Worm (Caenorhabditis elegans): ENCODE data around the gene F56A8.9.
"Not testable (repeated sequence)": the region's sequence is repeated elsewhere in the genome, so short reads cannot be mapped to it uniquely, and the experiment has no call there.

The F56A8.9 gene

DNA sequence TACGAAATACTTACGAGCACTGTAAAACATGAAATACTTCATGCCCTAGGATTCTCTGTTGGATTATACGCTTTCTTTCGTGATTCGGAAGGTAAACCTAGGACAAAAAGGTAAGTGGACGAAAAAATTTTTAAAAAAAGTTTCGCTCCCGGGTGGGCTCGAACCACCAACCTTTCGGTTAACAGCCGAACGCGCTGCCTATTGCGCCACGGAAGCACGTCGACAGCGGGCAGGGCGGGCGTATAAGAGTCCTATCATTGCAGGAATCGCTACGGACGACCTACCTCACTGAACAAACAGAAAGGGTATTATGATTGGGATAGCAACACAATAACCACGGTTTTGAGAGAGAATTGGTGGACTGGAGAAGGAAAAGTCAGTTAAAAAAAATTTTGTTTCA is 29.5 kb upstream of the F56A8.9 start (continued):
- TF ChIP-seq ekl-4 (GFP tag; IDR thresholded peaks at IDR 0.05) (0 out of 2 replicates have a peak, but pooled peaks have one; percentile 14), Y95B8A.8 (GFP tag; IDR thresholded peaks at IDR 0.05) (0 out of 2 replicates have a peak, but pooled peaks have one; percentile 50), nfya-2 (GFP tag; IDR thresholded peaks at IDR 0.05) (no peak), nfyb-1 (GFP tag; IDR thresholded peaks at IDR 0.05) (0 out of 2 replicates have a peak, but pooled peaks have one; percentile 30), mcd-1 (GFP tag; IDR thresholded peaks at IDR 0.05) (peak; percentile 62), lin-35 (GFP tag; optimal IDR thresholded peaks at IDR 0.05) (no peak), pbrm-1 (GFP tag; IDR thresholded peaks at IDR 0.05) (peak; percentile 43; the same call in 1 of the 2 replicates), Y67H2A.10 (GFP tag; conservative IDR thresholded peaks at IDR 0.05) (no peak), F49E8.2 (tag; optimal IDR thresholded peaks at IDR 0.05; ENCODE audit: insufficient read depth) (no peak), egl-44 (GFP tag; IDR thresholded peaks at IDR 0.05) (peak; percentile 52; the same call in 1 of the 2 replicates), aptf-3 (GFP tag; IDR thresholded peaks at IDR 0.05) (no peak), snpc-1.3 (tag; optimal IDR thresholded peaks at IDR 0.05; ENCODE audit: insufficient read depth) (peak; percentile 5), C17E4.6 (GFP tag; IDR thresholded peaks at IDR 0.05) (no peak), D2030.7 (GFP tag; IDR thresholded peaks at IDR 0.05) (peak; percentile 71), ZK185.1 (tag; optimal IDR thresholded peaks at IDR 0.05; ENCODE audit: poor library complexity, severe bottlenecking) (peak; percentile 42), ztf-6 (GFP tag; IDR thresholded peaks at IDR 0.05) (no peak), snpc-1.1 (tag; optimal IDR thresholded peaks at IDR 0.05; ENCODE audit: insufficient read depth) (peak; percentile 13), fkh-3 (tag; optimal IDR thresholded peaks at IDR 0.05) (no peak), nhr-80 (tag; optimal IDR thresholded peaks at IDR 0.05) (no peak), dpl-1 (GFP tag; optimal IDR thresholded peaks at IDR 0.05) (no peak), xnd-1 (tag; optimal IDR thresholded peaks at IDR 0.05) (no peak), rpc-1 (optimal IDR thresholded peaks at IDR 0.05) (peak; percentile 48), rpc-1 (tag; optimal IDR thresholded peaks at IDR 0.05) (peak; percentile 35), F33H1.4 (GFP tag; IDR thresholded peaks at IDR 0.05) (no peak; the same call in 1 of the 2 replicates), B0035.1 (tag; optimal IDR thresholded peaks at IDR 0.05) (no peak), ztf-18 (tag; optimal IDR thresholded peaks at IDR 0.05) (no peak), zfh-2 (GFP tag; conservative IDR thresholded peaks at IDR 0.05) (peak; percentile 59), lin-26 (GFP tag; IDR thresholded peaks at IDR 0.05) (peak; percentile 60; the same call in 1 of the 2 replicates), hlh-12 (tag; optimal IDR thresholded peaks at IDR 0.05) (no peak), lsy-27 (tag; optimal IDR thresholded peaks at IDR 0.05; ENCODE audit: borderline replicate concordance, insufficient read depth) (no peak), madf-6 (GFP tag; IDR thresholded peaks at IDR 0.05) (peak; percentile 62; the same call in 1 of the 2 replicates), K11D2.4 (GFP tag; IDR thresholded peaks at IDR 0.05) (0 out of 2 replicates have a peak, but pooled peaks have one; percentile 21), B0261.1 (tag; optimal IDR thresholded peaks at IDR 0.05) (peak; percentile 78)

DNA sequence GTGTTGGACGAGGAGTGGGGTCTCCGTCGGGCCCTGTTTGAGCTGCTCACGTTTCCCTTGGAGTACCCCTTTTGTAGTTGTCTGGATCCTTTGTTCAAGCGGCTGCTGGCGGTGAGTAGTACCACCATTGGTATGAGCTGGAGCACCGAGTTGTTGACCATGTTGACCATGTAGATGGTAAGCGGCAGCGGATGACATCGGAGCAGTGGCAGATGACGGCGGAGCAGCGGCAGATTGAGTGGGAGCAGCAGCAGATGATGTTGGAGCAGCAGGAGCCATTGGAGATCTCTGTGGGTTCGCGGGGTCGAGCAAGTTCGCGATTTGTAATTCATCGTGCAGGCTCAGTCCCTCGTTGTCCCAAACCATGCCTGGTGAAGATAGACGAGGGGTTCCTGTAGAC is 18.3 kb upstream of the F56A8.9 start:
- TF ChIP-seq egrh-3 (GFP tag; IDR thresholded peaks at IDR 0.05), result peak; percentile 61; the same call in 1 of the 2 replicates

DNA sequence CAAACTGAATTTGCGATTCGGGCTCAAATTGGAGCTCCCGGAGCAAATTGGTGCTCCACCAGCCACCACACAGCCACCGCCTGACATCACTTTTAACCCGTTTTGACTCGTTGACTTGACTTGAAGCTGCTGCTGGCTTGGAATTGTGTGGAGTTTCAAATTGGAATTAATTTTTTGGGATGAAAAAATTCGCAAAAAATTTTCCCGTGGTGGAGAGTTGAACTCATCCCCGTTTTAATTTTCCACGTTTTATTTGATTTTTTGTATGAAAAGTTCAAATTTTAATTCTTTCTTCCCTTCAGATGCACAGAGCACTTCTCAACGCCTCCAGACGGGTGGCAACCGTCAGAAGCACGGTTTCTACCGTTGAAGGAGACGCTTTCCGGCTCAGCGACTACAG is 9.2 kb upstream of the F56A8.9 start, which contains the start of gene Y43F4A.4:
TSS of gene Y43F4A.4 (plus strand) at position 301 of the 400 bp plus-strand sequence.
- TF ChIP-seq efl-1 (GFP tag; optimal IDR thresholded peaks at IDR 0.05); B0336.3 (GFP tag; IDR thresholded peaks at IDR 0.05); dpl-1 (GFP tag; optimal IDR thresholded peaks at IDR 0.05): not testable (repeated sequence)

Data from whole organism, young adult.